Worm (Caenorhabditis elegans) whole organism, L2 larva: ENCODE results near the gene F19C7.2.

ENCODE experiments used
- ama-1 ChIP-seq: fragments of 150-350 bp; optimal IDR thresholded peaks from 2 replicates; lab custom pipeline; 2018; ENCODE audit warnings: inconsistent platforms
- ceh-82 ChIP-seq: fragments of 150-350 bp; optimal IDR thresholded peaks from 2 replicates; lab custom pipeline; 2014; ENCODE audit warnings: missing biosample characterization, missing genetic modification characterization
- elt-1 ChIP-seq: fragments of 150-350 bp; optimal IDR thresholded peaks from 2 replicates; lab custom pipeline; 2014; ENCODE audit warnings: missing biosample characterization, missing genetic modification characterization
- lin-39 ChIP-seq: fragments of 150-350 bp; optimal IDR thresholded peaks from 2 replicates; lab custom pipeline; 2014; ENCODE audit warnings: missing biosample characterization, missing genetic modification reagents, missing genetic modification characterization

ce11 chrIV:4605608-4606007 is 5.9 kb downstream of the F19C7.2 start, which contains the start of gene nspg-10:
- TF ChIP-seq lin-39 (tag; lab: Kevin White, UChicago) (no peak), ama-1 (lab: Kevin White, UChicago) (no peak), elt-1 (no peak), ceh-82 (tag; lab: Kevin White, UChicago) (no peak)
